Fruit fly (Drosophila melanogaster) whole organism, prepupa: Measurements from ENCODE around the gene Sid.

Source experiments
- CG6854 ChIP-seq: fragments of 200-800 bp; sonication (Bioruptor generic); optimal IDR thresholded peaks from 2 replicates; lab custom pipeline; 2017; ENCODE audit warnings: missing biosample characterization, mild to moderate bottlenecking, missing genetic modification characterization
- Eip93F ChIP-seq: fragments of 200-800 bp; sonication (Bioruptor generic); optimal IDR thresholded peaks from 2 replicates; lab custom pipeline; 2016; ENCODE audit warnings: missing biosample characterization, mild to moderate bottlenecking, missing genetic modification characterization
- Hr4 ChIP-seq: fragments of 200-800 bp; sonication (Bioruptor generic); optimal IDR thresholded peaks from 3 replicates; lab custom pipeline; 2016; ENCODE audit warnings: missing biosample characterization, missing genetic modification characterization
- OdsH ChIP-seq: fragments of 200-800 bp; sonication (Bioruptor generic); optimal IDR thresholded peaks from 3 replicates; lab custom pipeline; 2016; ENCODE audit warnings: missing biosample characterization, missing genetic modification characterization
- dsx ChIP-seq: fragments of 200-800 bp; optimal IDR thresholded peaks from 3 replicates; lab custom pipeline; 2019; ENCODE audit warnings: missing biosample characterization, mild to moderate bottlenecking, missing genetic modification characterization, moderate library complexity; ENCODE audit not compliant: poor library complexity, severe bottlenecking

dm6 chr3R:28634261-28634980, 36.1 kb upstream of the Sid start:
- TF ChIP-seq Hr4 (GFP tag; lab: Kevin White, UChicago) (no peak), Eip93F (GFP tag; lab: Kevin White, UChicago) (no peak), OdsH (GFP tag; lab: Kevin White, UChicago) (no peak), dsx (GFP tag; lab: Kevin White, UChicago) (peak; percentile 46), CG6854 (GFP tag; lab: Kevin White, UChicago) (peak; percentile 82)
